Worm (Caenorhabditis elegans) whole organism, young adult: ENCODE measurements around the gene srbc-57.

Experiments
- F33H1.4 ChIP-seq: fragments of 200-800 bp; sonication (Bioruptor generic); IDR thresholded peaks from 2 replicates; pipeline ENCODE4 v1.3.6; 2022; ENCODE audit warnings: missing genetic modification reagents, missing genetic modification characterization, missing compliant biosample characterization
- T26A5.8 ChIP-seq: sonication (generic microtip); optimal IDR thresholded peaks from 2 replicates; lab custom pipeline; 2016; ENCODE audit warnings: missing genetic modification characterization, missing compliant biosample characterization
- unc-62 ChIP-seq: fragments of 150-350 bp; optimal IDR thresholded peaks from 2 replicates; lab custom pipeline; 2014; ENCODE audit warnings: missing biosample characterization, missing genetic modification reagents, missing genetic modification characterization

DNA sequence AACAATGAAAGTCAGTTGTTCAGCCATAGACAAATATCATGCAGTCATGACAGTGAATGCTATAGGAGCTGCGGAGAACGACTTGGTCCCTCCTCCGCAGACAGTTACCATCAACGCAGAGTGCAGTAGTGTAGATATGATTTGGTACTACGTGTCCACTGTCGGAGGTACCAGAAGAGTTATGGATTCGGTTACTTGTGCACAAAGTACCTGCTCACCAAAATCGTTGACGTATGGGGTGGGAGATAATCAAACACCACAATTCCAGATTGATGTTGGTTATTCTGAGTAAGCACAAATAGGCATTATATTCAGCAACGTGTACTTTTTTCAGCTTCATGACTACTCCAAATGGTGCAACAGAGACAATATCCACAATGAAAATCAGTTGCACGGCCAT lies 35.4 kb downstream of the srbc-57 start:
- TF ChIP-seq F33H1.4 (GFP tag; lab: Robert Waterston, UW) (no peak), unc-62 (GFP tag; lab: Kevin White, UChicago) (no peak), T26A5.8 (no peak)
